Fruit fly (Drosophila melanogaster): ENCODE results near the gene twin.

Gene twin

dm6 chr3R:24259278-24260040 is 37.7 kb upstream of the twin start (continued):
- TF ChIP-seq ash1 (GFP tag; optimal IDR thresholded peaks at IDR 0.05) (peak; percentile 76), hb (GFP tag; IDR thresholded peaks at IDR 0.05; ENCODE audit: partially characterized antibody) (no peak), gce (GFP tag; IDR thresholded peaks at IDR 0.05) (peak; percentile 85), ewg (GFP tag; optimal IDR thresholded peaks at IDR 0.05) (peak; percentile 82), fd3F (GFP tag; optimal IDR thresholded peaks at IDR 0.05) (peak; percentile 84), ro (GFP tag; IDR thresholded peaks at IDR 0.05) (peak; percentile 31), zen2 (GFP tag; IDR thresholded peaks at IDR 0.05; ENCODE audit: partially characterized antibody) (no peak), lilli (GFP tag; optimal IDR thresholded peaks at IDR 0.05) (peak; percentile 95), CG34422 (GFP tag; IDR thresholded peaks at IDR 0.05) (peak; percentile 85), Lhr (GFP tag; optimal IDR thresholded peaks at IDR 0.05) (no peak), Ssrp (tag; optimal IDR thresholded peaks at IDR 0.05) (peak; percentile 85), CG9932 (GFP tag; IDR thresholded peaks at IDR 0.05) (peak; percentile 88), CG8290 (GFP tag; optimal IDR thresholded peaks at IDR 0.05) (no peak), CG8290 (tag; optimal IDR thresholded peaks at IDR 0.05) (peak; percentile 52 to 98), CG14860 (GFP tag; IDR thresholded peaks at IDR 0.05; ENCODE audit: partially characterized antibody) (no peak), CG1832 (GFP tag; optimal IDR thresholded peaks at IDR 0.05) (no peak), phol (tag; optimal IDR thresholded peaks at IDR 0.05) (peak; percentile 86), crol (GFP tag; IDR thresholded peaks at IDR 0.05) (no peak; the same call in 1 of the 2 replicates), amos (GFP tag; IDR thresholded peaks at IDR 0.05; ENCODE audit: partially characterized antibody) (no peak), nau (GFP tag; optimal IDR thresholded peaks at IDR 0.05) (no peak), Ravus (GFP tag; IDR thresholded peaks at IDR 0.05) (peak; percentile 68), ara (GFP tag; IDR thresholded peaks at IDR 0.05) (peak; percentile 92), Xbp1 (GFP tag; optimal IDR thresholded peaks at IDR 0.05) (peak; percentile 87), lbe (GFP tag; optimal IDR thresholded peaks at IDR 0.05) (peak; percentile 83), Hsf (GFP tag; optimal IDR thresholded peaks at IDR 0.05) (peak; percentile 92), CG7745 (tag; optimal IDR thresholded peaks at IDR 0.05) (no peak), Stat92E (GFP tag; optimal IDR thresholded peaks at IDR 0.05) (no peak), HLH3B (GFP tag; IDR thresholded peaks at IDR 0.05) (peak; percentile 90), CG8924 (tag; optimal IDR thresholded peaks at IDR 0.05) (peak; percentile 93), Neu2 (GFP tag; optimal IDR thresholded peaks at IDR 0.05; ENCODE audit: borderline replicate concordance) (peak; percentile 76), esg (GFP tag; conservative IDR thresholded peaks at IDR 0.05) (peak; percentile 82), HLH4C (GFP tag; IDR thresholded peaks at IDR 0.05; ENCODE audit: partially characterized antibody) (no peak), CG4617 (GFP tag; optimal IDR thresholded peaks at IDR 0.05; ENCODE audit: borderline replicate concordance) (peak; percentile 58), pros (GFP tag; optimal IDR thresholded peaks at IDR 0.05) (peak; percentile 53), bowl (GFP tag; IDR thresholded peaks at IDR 0.05) (peak; percentile 70; the same call in 1 of the 2 replicates), CG34376 (GFP tag; optimal IDR thresholded peaks at IDR 0.05) (peak; percentile 87), kay (GFP tag; optimal IDR thresholded peaks at IDR 0.05) (peak; percentile 92), Myb (GFP tag; optimal IDR thresholded peaks at IDR 0.05) (peak; percentile 77), D (optimal IDR thresholded peaks at IDR 0.05) (peak; percentile 83), D (GFP tag; optimal IDR thresholded peaks at IDR 0.05) (peak; percentile 87), Fer3 (tag; optimal IDR thresholded peaks at IDR 0.05) (peak; percentile 89), CG17385 (GFP tag; optimal IDR thresholded peaks at IDR 0.05) (peak; percentile 85), CG8359 (GFP tag; optimal IDR thresholded peaks at IDR 0.05; ENCODE audit: borderline replicate concordance) (peak; percentile 66), HLHmδ (GFP tag; optimal IDR thresholded peaks at IDR 0.05) (peak; percentile 24), twi (tag; optimal IDR thresholded peaks at IDR 0.05) (peak; percentile 74), ranshi (GFP tag; IDR thresholded peaks at IDR 0.05) (peak; percentile 92), CG2875 (GFP tag; optimal IDR thresholded peaks at IDR 0.05) (peak; percentile 86), H15 (GFP tag; IDR thresholded peaks at IDR 0.05) (peak; percentile 85), Lpt (GFP tag; optimal IDR thresholded peaks at IDR 0.05) (no peak)
